Worm (Caenorhabditis elegans): Measurements from ENCODE around the gene cpt-6.

- no peak for TF ChIP-seq him-1 (tag; optimal IDR thresholded peaks at IDR 0.05)
- no peak for TF ChIP-seq W03F9.2 (tag; optimal IDR thresholded peaks at IDR 0.05)
These were observed 5.8 kb downstream of the cpt-6 start for ce11 chrV:6487878-6488277.

Data from whole organism, L4/young adult.